Worm (Caenorhabditis elegans): ENCODE measurements around the gene C14C6.13.
A peak's percentile ranks its signal among the peaks of the same experiment; 100 is the strongest.

The C14C6.13 gene

DNA sequence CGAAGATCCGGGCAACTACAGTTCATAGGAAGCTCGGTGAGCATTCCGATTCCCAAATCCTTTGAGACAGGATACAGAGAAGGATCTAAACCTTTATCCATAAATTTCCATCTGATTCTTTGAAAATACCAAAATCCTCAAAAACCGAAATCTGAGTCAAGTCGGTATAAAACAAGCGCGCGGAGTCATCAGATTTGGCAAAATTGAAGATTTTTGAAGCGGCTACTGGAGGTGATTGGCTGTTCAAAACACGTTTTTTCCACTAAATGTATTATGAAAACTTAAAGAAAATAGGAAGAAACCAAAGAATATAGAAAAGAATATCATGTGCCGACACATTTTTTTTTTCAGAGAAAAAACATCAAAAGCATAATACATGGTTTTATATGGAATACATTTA lies at the start of gene C14C6.13:
TSS of gene C14C6.13 (minus strand) at position 101 of the 400 bp plus-strand sequence.
- TF ChIP-seq Y116A8C.19 (tag; optimal IDR thresholded peaks at IDR 0.05; ENCODE audit: borderline replicate concordance) (no peak), nhr-76 (tag; optimal IDR thresholded peaks at IDR 0.05) (no peak), nhr-28 (tag; optimal IDR thresholded peaks at IDR 0.05) (no peak), hlh-4 (tag; optimal IDR thresholded peaks at IDR 0.05) (no peak), jun-1 (tag; optimal IDR thresholded peaks at IDR 0.05) (no peak), nhr-71 (tag; optimal IDR thresholded peaks at IDR 0.05) (no peak), hlh-17 (GFP tag; optimal IDR thresholded peaks at IDR 0.05; ENCODE audit: borderline replicate concordance) (no peak), nhr-20 (tag; optimal IDR thresholded peaks at IDR 0.05) (no peak), unc-62 (GFP tag; optimal IDR thresholded peaks at IDR 0.05) (no peak), pag-3 (tag; optimal IDR thresholded peaks at IDR 0.05; ENCODE audit: borderline replicate concordance, insufficient read depth) (no peak)

DNA sequence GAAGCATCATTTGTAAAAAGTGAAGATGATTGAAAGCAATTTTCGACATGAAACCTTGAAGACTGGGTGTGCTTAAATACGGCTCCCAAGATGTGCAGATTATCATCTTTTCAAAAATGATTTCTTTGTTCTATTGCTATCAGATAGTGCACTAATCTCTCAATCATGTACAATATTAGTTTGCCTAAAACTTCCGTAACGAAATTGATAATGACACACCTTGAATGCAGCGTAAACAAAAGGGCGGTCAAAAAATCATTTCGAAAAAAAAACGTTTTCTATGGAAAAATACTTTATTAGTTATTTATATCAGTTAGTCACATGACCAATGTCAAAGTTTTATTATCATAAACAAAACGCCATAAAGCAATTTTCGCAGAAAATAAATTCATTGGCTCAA lies 48.4 kb upstream of the C14C6.13 start, which contains the start of gene F48G7.5:
TSS of gene F48G7.5 (minus strand) at position 34 of the 400 bp plus-strand sequence.
- TF ChIP-seq elt-2 (tag; optimal IDR thresholded peaks at IDR 0.05) (peak; percentile 29), isw-1 (GFP tag; IDR thresholded peaks at IDR 0.05) (no peak)

ce11 chrV:620987-621386 lies 46.4 kb upstream of the C14C6.13 start:
- no peak for TF ChIP-seq irx-1 (tag; optimal IDR thresholded peaks at IDR 0.05)
- no peak for TF ChIP-seq ceh-8 (GFP tag; optimal IDR thresholded peaks at IDR 0.05)
- no peak for TF ChIP-seq xbp-1 (tag; optimal IDR thresholded peaks at IDR 0.05)
- no peak for TF ChIP-seq efl-1 (optimal IDR thresholded peaks at IDR 0.05)
- TF ChIP-seq efl-1 (GFP tag; optimal IDR thresholded peaks at IDR 0.05 in 1 of 2) = no peak

ce11 chrV:619054-619453 lies 44.5 kb upstream of the C14C6.13 start, which contains the start of gene F48G7.4:
F48G7.4 (plus strand) TSS chrV:619453.
- TF ChIP-seq nhr-71 (tag; optimal IDR thresholded peaks at IDR 0.05) = peak; percentile 91
- peak; percentile 13 for TF ChIP-seq sox-4 (tag; optimal IDR thresholded peaks at IDR 0.05)
- TF ChIP-seq lin-13 (GFP tag; optimal IDR thresholded peaks at IDR 0.05) = peak; percentile 15
- peak; percentile 25 for TF ChIP-seq mep-1 (tag; optimal IDR thresholded peaks at IDR 0.05)
- peak; percentile 24 for TF ChIP-seq mef-2 (tag; optimal IDR thresholded peaks at IDR 0.05)
- no peak for TF ChIP-seq C16A3.4 (tag; optimal IDR thresholded peaks at IDR 0.05)
- peak; percentile 100 for TF ChIP-seq lin-14 (GFP tag; optimal IDR thresholded peaks at IDR 0.05)
- TF ChIP-seq efl-1 (optimal IDR thresholded peaks at IDR 0.05) = peak; percentile 73 to 75
- peak in 1 of 2 experiments; percentile 47 for TF ChIP-seq efl-1 (GFP tag; optimal IDR thresholded peaks at IDR 0.05 in 1 of 2)
- no peak for TF ChIP-seq mab-9 (GFP tag; IDR thresholded peaks at IDR 0.05)
- TF ChIP-seq zip-4 (GFP tag; optimal IDR thresholded peaks at IDR 0.05) = no peak
- peak in 1 of 2 experiments; percentile 45 for TF ChIP-seq egl-27 (tag; optimal IDR thresholded peaks at IDR 0.05)
- TF ChIP-seq rnt-1 (tag; optimal IDR thresholded peaks at IDR 0.05) = peak; percentile 67
- TF ChIP-seq skn-1 (tag; optimal IDR thresholded peaks at IDR 0.05) = peak; percentile 67
- peak; percentile 26 for TF ChIP-seq zag-1 (tag; optimal IDR thresholded peaks at IDR 0.05)
- TF ChIP-seq nhr-12 (tag; optimal IDR thresholded peaks at IDR 0.05) = no peak
- peak; percentile 33 for TF ChIP-seq isw-1 (GFP tag; IDR thresholded peaks at IDR 0.05)
- peak; percentile 13 for TF ChIP-seq snpc-4 (tag; optimal IDR thresholded peaks at IDR 0.05)
- TF ChIP-seq ztf-4 (tag; optimal IDR thresholded peaks at IDR 0.05) = peak; percentile 73
- TF ChIP-seq ceh-8 (GFP tag; optimal IDR thresholded peaks at IDR 0.05) = no peak
- TF ChIP-seq aly-2 (tag; optimal IDR thresholded peaks at IDR 0.05) = peak; percentile 54
- peak in 1 of 2 experiments; percentile 11 for TF ChIP-seq mdl-1 (tag; optimal IDR thresholded peaks at IDR 0.05)
- no peak for TF ChIP-seq vab-15 (tag; optimal IDR thresholded peaks at IDR 0.05)
- peak; percentile 73 for TF ChIP-seq nhr-11 (tag; optimal IDR thresholded peaks at IDR 0.05)
- peak; percentile 62 for TF ChIP-seq lir-3 (tag; optimal IDR thresholded peaks at IDR 0.05; ENCODE audit: poor library complexity)
- TF ChIP-seq unc-86 (tag; optimal IDR thresholded peaks at IDR 0.05) = peak; percentile 90
- peak; percentile 23 for TF ChIP-seq nhr-77 (tag; optimal IDR thresholded peaks at IDR 0.05)
- peak; percentile 5 for TF ChIP-seq F16B12.6 (tag; optimal IDR thresholded peaks at IDR 0.05)
- TF ChIP-seq fkh-10 (GFP tag; optimal IDR thresholded peaks at IDR 0.05) = peak; percentile 38
- peak; percentile 48; the same call in 1 of the 2 replicates for TF ChIP-seq grh-1 (GFP tag; IDR thresholded peaks at IDR 0.05)
- TF ChIP-seq nhr-19 (GFP tag; conservative IDR thresholded peaks at IDR 0.05) = peak; percentile 60
- peak; percentile 3 for TF ChIP-seq pax-3 (tag; optimal IDR thresholded peaks at IDR 0.05)
- TF ChIP-seq jun-1 (tag; optimal IDR thresholded peaks at IDR 0.05) = peak; percentile 64
- TF ChIP-seq tbx-2 (tag; optimal IDR thresholded peaks at IDR 0.05) = peak; percentile 86
- no peak for TF ChIP-seq lin-39 (tag; optimal IDR thresholded peaks at IDR 0.05)
- TF ChIP-seq elt-3 (tag; optimal IDR thresholded peaks at IDR 0.05) = peak in 1 of 6 experiments; percentile 23
